Fruit fly (Drosophila melanogaster) whole organism, embryonic: ENCODE results near the gene CG7386.

Source experiments
- Ada2b ChIP-seq: fragments of 200-800 bp; sonication (Bioruptor generic); IDR thresholded peaks from 2 replicates; pipeline ENCODE4 v1.3.6; 2022; ENCODE audit warnings: missing biosample characterization, missing genetic modification characterization
- Bteb2 ChIP-seq: fragments of 200-800 bp; sonication (Bioruptor generic); optimal IDR thresholded peaks from 2 replicates; lab custom pipeline; 2016; ENCODE audit warnings: missing biosample characterization, missing genetic modification characterization
- CG10209 ChIP-seq: fragments of 200-800 bp; sonication (Bioruptor generic); optimal IDR thresholded peaks from 3 replicates; lab custom pipeline; 2017; ENCODE audit warnings: missing biosample characterization, mild to moderate bottlenecking, missing genetic modification characterization, missing genetic modification reagents
- CG10321 ChIP-seq: fragments of 200-800 bp; sonication (Bioruptor generic); IDR thresholded peaks from 2 replicates; pipeline ENCODE4 v1.3.6; 2022; ENCODE audit warnings: missing biosample characterization, missing genetic modification characterization
- CG10979 ChIP-seq: fragments of 200-800 bp; sonication (Bioruptor generic); optimal IDR thresholded peaks from 2 replicates; lab custom pipeline; 2018; ENCODE audit warnings: missing biosample characterization, mild to moderate bottlenecking, missing genetic modification characterization, moderate library complexity
- CG13296 ChIP-seq: fragments of 200-800 bp; sonication (Bioruptor generic); optimal IDR thresholded peaks from 3 replicates; lab custom pipeline; 2018; ENCODE audit warnings: missing biosample characterization, mild to moderate bottlenecking, missing genetic modification characterization
- CG15011 ChIP-seq: fragments of 200-800 bp; sonication (Bioruptor generic); optimal IDR thresholded peaks from 3 replicates; lab custom pipeline; 2018; ENCODE audit warnings: missing biosample characterization, mild to moderate bottlenecking, missing genetic modification characterization
- CG16815 ChIP-seq: fragments of 200-800 bp; sonication (Bioruptor generic); optimal IDR thresholded peaks from 3 replicates; lab custom pipeline; 2017; ENCODE audit warnings: missing biosample characterization, mild to moderate bottlenecking, missing genetic modification characterization
- CG1832 ChIP-seq: fragments of 200-800 bp; sonication (Bioruptor generic); optimal IDR thresholded peaks from 2 replicates; lab custom pipeline; 2017; ENCODE audit warnings: missing biosample characterization, mild to moderate bottlenecking, missing genetic modification characterization, inconsistent platforms
- CG18619 ChIP-seq: fragments of 200-800 bp; sonication (Bioruptor generic); optimal IDR thresholded peaks from 3 replicates; lab custom pipeline; 2017; ENCODE audit warnings: missing biosample characterization, mild to moderate bottlenecking, missing genetic modification characterization
- CG2116 ChIP-seq: fragments of 200-800 bp; sonication (Bioruptor generic); optimal IDR thresholded peaks from 3 replicates; lab custom pipeline; 2018; ENCODE audit warnings: missing biosample characterization, mild to moderate bottlenecking, missing genetic modification characterization
- CG2202 ChIP-seq: fragments of 200-800 bp; sonication (Bioruptor generic); optimal IDR thresholded peaks from 2 replicates; lab custom pipeline; 2018; ENCODE audit warnings: missing biosample characterization, mild to moderate bottlenecking, missing genetic modification characterization
- CG2875 ChIP-seq: fragments of 200-800 bp; sonication (Bioruptor generic); optimal IDR thresholded peaks from 2 replicates; lab custom pipeline; 2017; ENCODE audit warnings: missing biosample characterization, mild to moderate bottlenecking, missing genetic modification characterization, missing genetic modification reagents
- CG4404 ChIP-seq: fragments of 200-800 bp; sonication (Bioruptor generic); IDR thresholded peaks from 2 replicates; pipeline ENCODE4 v1.3.6; 2022; ENCODE audit warnings: missing biosample characterization, missing genetic modification characterization
- CG7357 ChIP-seq: fragments of 200-800 bp; sonication (Bioruptor generic); IDR thresholded peaks from 3 replicates; pipeline ENCODE4 v1.3.6; 2022; ENCODE audit warnings: missing biosample characterization, missing genetic modification characterization
- CG7372 ChIP-seq: fragments of 200-800 bp; sonication (Bioruptor generic); IDR thresholded peaks from 2 replicates; pipeline ENCODE4 v1.3.6; 2022; ENCODE audit warnings: missing biosample characterization, missing genetic modification characterization
- CG7987 ChIP-seq: fragments of 200-800 bp; sonication (Bioruptor generic); optimal IDR thresholded peaks from 2 replicates; lab custom pipeline; 2018; ENCODE audit warnings: missing biosample characterization, mild to moderate bottlenecking, missing genetic modification characterization, moderate library complexity
- CG8924 ChIP-seq: fragments of 200-800 bp; optimal IDR thresholded peaks from 3 replicates; lab custom pipeline; 2019; ENCODE audit warnings: missing biosample characterization, mild to moderate bottlenecking, missing genetic modification characterization, moderate library complexity
- CTCF ChIP-seq: fragments of 200-800 bp; sonication (Bioruptor generic); optimal IDR thresholded peaks from 2 replicates; lab custom pipeline; 2017; ENCODE audit warnings: missing biosample characterization, mild to moderate bottlenecking, missing genetic modification characterization, moderate library complexity
- D ChIP-seq, 2 experiments: fragments of 200-800 bp in 1 of 2; fragments of >200 bp in 1 of 2; sonication (Bioruptor generic) in 1 of 2; optimal IDR thresholded peaks; 2 replicates in 1 of 2; 3 replicates in 1 of 2; lab custom pipeline; 2017; ENCODE audit warnings: mild to moderate bottlenecking in 1 of 2, missing biosample characterization in 1 of 2, missing genetic modification characterization in 1 of 2, missing genetic modification reagents in 1 of 2
- Dad ChIP-seq: fragments of 200-800 bp; sonication (Bioruptor generic); optimal IDR thresholded peaks from 3 replicates; lab custom pipeline; 2016; ENCODE audit warnings: missing biosample characterization, missing genetic modification characterization
- Dek ChIP-seq: fragments of 200-800 bp; sonication (Bioruptor generic); optimal IDR thresholded peaks from 3 replicates; lab custom pipeline; 2019; ENCODE audit warnings: missing biosample characterization, mild to moderate bottlenecking, missing genetic modification characterization, moderate library complexity
- Ets97D ChIP-seq: fragments of 200-800 bp; sonication (Bioruptor generic); optimal IDR thresholded peaks from 3 replicates; lab custom pipeline; 2016; ENCODE audit warnings: missing biosample characterization, missing genetic modification characterization
- H15 ChIP-seq: fragments of 200-800 bp; sonication (Bioruptor generic); IDR thresholded peaks from 3 replicates; pipeline ENCODE4 v1.3.6; 2022; ENCODE audit warnings: missing biosample characterization, missing genetic modification characterization
- HLH54F ChIP-seq: fragments of 200-800 bp; sonication (Bioruptor generic); optimal IDR thresholded peaks from 3 replicates; lab custom pipeline; 2016; ENCODE audit warnings: missing biosample characterization, missing genetic modification characterization
- HmgZ ChIP-seq: fragments of 200-800 bp; sonication (Bioruptor generic); optimal IDR thresholded peaks from 2 replicates; lab custom pipeline; 2018; ENCODE audit warnings: missing biosample characterization, mild to moderate bottlenecking, missing genetic modification characterization
- Lhr ChIP-seq: fragments of 200-800 bp; sonication (Bioruptor generic); optimal IDR thresholded peaks from 3 replicates; lab custom pipeline; 2017; ENCODE audit warnings: mild to moderate bottlenecking, missing biosample characterization, missing genetic modification reagents, missing genetic modification characterization
- MTF-1 ChIP-seq: fragments of 200-800 bp; sonication (Bioruptor generic); optimal IDR thresholded peaks from 2 replicates; lab custom pipeline; 2018; ENCODE audit warnings: missing biosample characterization, mild to moderate bottlenecking, missing genetic modification characterization, borderline replicate concordance
- Nf-YB ChIP-seq: fragments of 200-800 bp; sonication (Bioruptor generic); optimal IDR thresholded peaks from 3 replicates; lab custom pipeline; 2019; ENCODE audit warnings: missing biosample characterization, mild to moderate bottlenecking, missing genetic modification characterization, moderate library complexity
- NfI ChIP-seq: fragments of 200-800 bp; sonication (Bioruptor generic); optimal IDR thresholded peaks from 3 replicates; lab custom pipeline; 2018; ENCODE audit warnings: missing biosample characterization, mild to moderate bottlenecking, missing genetic modification characterization, moderate library complexity
- Sox102F ChIP-seq: fragments of 200-800 bp; sonication (Bioruptor generic); optimal IDR thresholded peaks from 2 replicates; lab custom pipeline; 2018; ENCODE audit warnings: missing biosample characterization, mild to moderate bottlenecking, missing genetic modification characterization, moderate library complexity
- TFAM ChIP-seq: fragments of 200-800 bp; sonication (Bioruptor generic); optimal IDR thresholded peaks from 2 replicates; lab custom pipeline; 2017; ENCODE audit warnings: missing biosample characterization, missing genetic modification characterization, inconsistent platforms
- Xbp1 ChIP-seq: fragments of 200-800 bp; sonication (Bioruptor generic); optimal IDR thresholded peaks from 3 replicates; lab custom pipeline; 2016; ENCODE audit warnings: missing biosample characterization, mild to moderate bottlenecking, missing genetic modification characterization
- cato ChIP-seq: fragments of 200-800 bp; sonication (Bioruptor generic); optimal IDR thresholded peaks from 2 replicates; lab custom pipeline; 2016; ENCODE audit warnings: missing biosample characterization, missing genetic modification characterization, borderline replicate concordance
- cg ChIP-seq: fragments of 200-800 bp; sonication (Bioruptor generic); optimal IDR thresholded peaks from 3 replicates; lab custom pipeline; 2019; ENCODE audit warnings: missing biosample characterization, mild to moderate bottlenecking, missing genetic modification characterization, moderate library complexity
- chif ChIP-seq, 2 experiments: fragments of 200-800 bp; sonication (Bioruptor generic); optimal IDR thresholded peaks; 3 replicates each; lab custom pipeline; 2016; ENCODE audit warnings: missing biosample characterization in 2 of 2, missing genetic modification characterization in 2 of 2
- crc ChIP-seq: fragments of 200-800 bp; sonication (Bioruptor generic); optimal IDR thresholded peaks from 2 replicates; lab custom pipeline; 2016; ENCODE audit warnings: missing biosample characterization, missing genetic modification characterization
- croc ChIP-seq: fragments of 200-800 bp; sonication (Bioruptor generic); conservative IDR thresholded peaks from 3 replicates; pipeline ENCODE4 v1.3.6; 2022; ENCODE audit warnings: missing biosample characterization, missing genetic modification characterization
- dysf ChIP-seq: fragments of 200-800 bp; sonication (Bioruptor generic); IDR thresholded peaks from 3 replicates; pipeline ENCODE4 v1.3.6; 2022; ENCODE audit warnings: missing biosample characterization, missing genetic modification characterization
- en ChIP-seq: fragments of 200-800 bp; sonication (Bioruptor generic); optimal IDR thresholded peaks from 2 replicates; lab custom pipeline; 2016; ENCODE audit warnings: missing biosample characterization, missing genetic modification characterization
- fd64A ChIP-seq: fragments of 200-800 bp; sonication (Bioruptor generic); optimal IDR thresholded peaks from 3 replicates; lab custom pipeline; 2018; ENCODE audit warnings: missing biosample characterization, mild to moderate bottlenecking, missing genetic modification characterization
- gfzf ChIP-seq: fragments of 200-800 bp; sonication (Bioruptor generic); optimal IDR thresholded peaks from 2 replicates; lab custom pipeline; 2016; ENCODE audit warnings: missing biosample characterization, mild to moderate bottlenecking, missing genetic modification characterization, moderate library complexity
- lab ChIP-seq: fragments of 200-800 bp; sonication (Bioruptor generic); optimal IDR thresholded peaks from 3 replicates; lab custom pipeline; 2017; ENCODE audit warnings: missing biosample characterization, missing genetic modification characterization, mild to moderate bottlenecking, moderate library complexity, missing genetic modification reagents
- lilli ChIP-seq: fragments of 200-800 bp; sonication (Bioruptor generic); optimal IDR thresholded peaks from 3 replicates; lab custom pipeline; 2016; ENCODE audit warnings: missing biosample characterization, missing genetic modification characterization
- nau ChIP-seq: fragments of 200-800 bp; sonication (Bioruptor generic); optimal IDR thresholded peaks from 3 replicates; lab custom pipeline; 2017; ENCODE audit warnings: missing biosample characterization, mild to moderate bottlenecking, missing genetic modification characterization, missing genetic modification reagents
- oc ChIP-seq: fragments of 200-800 bp; sonication (Bioruptor generic); optimal IDR thresholded peaks from 2 replicates; lab custom pipeline; 2018; ENCODE audit warnings: missing biosample characterization, mild to moderate bottlenecking, missing genetic modification characterization, moderate library complexity
- ranshi ChIP-seq: fragments of 200-800 bp; sonication (Bioruptor generic); IDR thresholded peaks from 2 replicates; pipeline ENCODE4 v1.3.6; 2022; ENCODE audit warnings: missing biosample characterization, missing genetic modification characterization
- row ChIP-seq: fragments of 200-800 bp; sonication (Bioruptor generic); IDR thresholded peaks from 3 replicates; pipeline ENCODE4 v1.3.6; 2022; ENCODE audit warnings: missing biosample characterization, missing genetic modification characterization
- slbo ChIP-seq: fragments of 200-800 bp; sonication (Bioruptor generic); IDR thresholded peaks from 2 replicates; pipeline ENCODE4 v1.3.6; 2022; ENCODE audit warnings: missing biosample characterization, missing genetic modification characterization
- stwl ChIP-seq: fragments of 200-800 bp; sonication (Bioruptor generic); optimal IDR thresholded peaks from 3 replicates; lab custom pipeline; 2018; ENCODE audit warnings: missing biosample characterization, mild to moderate bottlenecking, missing genetic modification characterization, moderate library complexity

The CG7386 gene

dm6 chr3L:6217212-6217611, 27.7 kb downstream of the CG7386 start (continued):
- TF ChIP-seq CG7357 (GFP tag; lab: Robert Waterston, UW) (peak; percentile 36; the same call in 1 of the 3 replicates), Ets97D (GFP tag; lab: Kevin White, UChicago) (no peak), NfI (GFP tag; lab: Kevin White, UChicago) (no peak), Lhr (GFP tag; lab: Kevin White, UChicago) (peak; percentile 13), lilli (peak; percentile 24), en (GFP tag; lab: Kevin White, UChicago) (no peak), Dek (tag; lab: Kevin White, UChicago) (peak; percentile 15), MTF-1 (GFP tag; lab: Kevin White, UChicago) (peak; percentile 9), stwl (tag; lab: Kevin White, UChicago) (no peak), Nf-YB (GFP tag; lab: Kevin White, UChicago) (peak; percentile 41), oc (tag; lab: Kevin White, UChicago) (peak; percentile 81), cato (GFP tag; lab: Kevin White, UChicago) (peak; percentile 15), CG2875 (GFP tag; lab: Kevin White, UChicago) (peak; percentile 50), CG1832 (GFP tag; lab: Kevin White, UChicago) (no peak), cg (GFP tag; lab: Kevin White, UChicago) (no peak), lab (GFP tag; lab: Kevin White, UChicago) (peak; percentile 43), Dad (peak; percentile 13), CG10321 (GFP tag; lab: Robert Waterston, UW) (peak; percentile 16; the same call in 1 of the 2 replicates), chif (GFP tag; optimal IDR thresholded peaks at IDR 0.05; lab: Kevin White, UChicago) (peak; percentile 45 to 57), CG4404 (GFP tag; lab: Robert Waterston, UW) (peak; percentile 53), TFAM (GFP tag; lab: Kevin White, UChicago) (no peak), CTCF (GFP tag; lab: Kevin White, UChicago) (no peak), CG10979 (peak; percentile 89), crc (GFP tag; lab: Kevin White, UChicago) (peak; percentile 42), Sox102F (peak; percentile 83), Ada2b (GFP tag; lab: Robert Waterston, UW) (peak; percentile 39; the same call in 1 of the 2 replicates), fd64A (GFP tag; lab: Kevin White, UChicago) (no peak), row (GFP tag; lab: Robert Waterston, UW) (peak; percentile 75), CG8924 (peak; percentile 63), CG10209 (peak; percentile 13), HLH54F (GFP tag; lab: Kevin White, UChicago) (no peak), HmgZ (tag; lab: Kevin White, UChicago) (peak; percentile 22), D (optimal IDR thresholded peaks at IDR 0.05; lab: Kevin White, UChicago) (no peak), D (GFP tag; optimal IDR thresholded peaks at IDR 0.05; lab: Kevin White, UChicago) (peak; percentile 64), croc (GFP tag; lab: Robert Waterston, UW) (peak; percentile 35; the same call in 1 of the 3 replicates), ranshi (GFP tag; lab: Robert Waterston, UW) (peak; percentile 50; the same call in 1 of the 2 replicates), CG16815 (GFP tag; lab: Kevin White, UChicago) (peak; percentile 55), Xbp1 (GFP tag; lab: Kevin White, UChicago) (peak; percentile 68), H15 (GFP tag; lab: Robert Waterston, UW) (0 out of 3 replicates have a peak, but pooled peaks have one; percentile 21), CG18619 (GFP tag; lab: Kevin White, UChicago) (peak; percentile 27), CG2116 (peak; percentile 22), slbo (GFP tag; lab: Robert Waterston, UW) (peak; percentile 41; the same call in 1 of the 2 replicates), CG7372 (GFP tag; lab: Robert Waterston, UW) (peak; percentile 34; the same call in 1 of the 2 replicates), gfzf (GFP tag; lab: Kevin White, UChicago) (no peak), dysf (GFP tag; lab: Robert Waterston, UW) (peak; percentile 48; the same call in 1 of the 3 replicates), CG2202 (tag; lab: Kevin White, UChicago) (peak; percentile 67), CG7987 (GFP tag; lab: Kevin White, UChicago) (no peak), CG15011 (peak; percentile 8), CG13296 (GFP tag; lab: Kevin White, UChicago) (no peak), Bteb2 (GFP tag; lab: Kevin White, UChicago) (peak; percentile 4), nau (GFP tag; lab: Kevin White, UChicago) (no peak)
